Worm (Caenorhabditis elegans) whole organism, L1 larva: ENCODE measurements around the gene T26H5.11.

ENCODE experiments used
- C04F5.9 ChIP-seq: sonication (generic microtip); optimal IDR thresholded peaks from 2 replicates; lab custom pipeline; 2016; ENCODE audit warnings: missing genetic modification characterization, missing compliant biosample characterization
- C16A3.4 ChIP-seq: fragments of 150-350 bp; optimal IDR thresholded peaks from 2 replicates; lab custom pipeline; 2014; ENCODE audit warnings: missing biosample characterization, missing genetic modification characterization
- C34B4.2 ChIP-seq: sonication (generic microtip); optimal IDR thresholded peaks from 2 replicates; lab custom pipeline; 2017; ENCODE audit warnings: mild to moderate bottlenecking, missing genetic modification characterization, missing compliant biosample characterization
- F16B12.6 ChIP-seq: fragments of 150-350 bp; optimal IDR thresholded peaks from 2 replicates; lab custom pipeline; 2014; ENCODE audit warnings: missing biosample characterization, missing genetic modification characterization
- Y116A8C.19 ChIP-seq: sonication (generic microtip); optimal IDR thresholded peaks from 2 replicates; lab custom pipeline; 2016; ENCODE audit warnings: missing compliant biosample characterization, missing genetic modification characterization, borderline replicate concordance
- aha-1 ChIP-seq: fragments of 150-350 bp; optimal IDR thresholded peaks from 2 replicates; lab custom pipeline; 2014; ENCODE audit warnings: missing biosample characterization, missing genetic modification characterization
- blmp-1 ChIP-seq: fragments of 150-350 bp; optimal IDR thresholded peaks from 2 replicates; lab custom pipeline; 2014; ENCODE audit warnings: missing biosample characterization, missing genetic modification characterization
- ceh-8 ChIP-seq: fragments of 200-800 bp; sonication (Bioruptor generic); optimal IDR thresholded peaks from 2 replicates; lab custom pipeline; 2018; ENCODE audit warnings: mild to moderate bottlenecking, missing genetic modification characterization, moderate library complexity, missing compliant biosample characterization
- ceh-82 ChIP-seq, 3 experiments: fragments of 150-350 bp in 1 of 3; sonication (generic microtip) in 2 of 3; optimal IDR thresholded peaks; 2 replicates each; lab custom pipeline; 2014 to 2017; ENCODE audit warnings: missing biosample characterization in 3 of 3, missing genetic modification characterization in 3 of 3
- ceh-90 ChIP-seq: sonication (generic microtip); optimal IDR thresholded peaks from 2 replicates; lab custom pipeline; 2016; ENCODE audit warnings: missing genetic modification characterization, missing compliant biosample characterization
- egl-27 ChIP-seq, 2 experiments: fragments of 150-350 bp in 1 of 2; sonication (generic microtip); optimal IDR thresholded peaks; 3 replicates each; lab custom pipeline; 2017 to 2018; ENCODE audit warnings: missing biosample characterization in 2 of 2, missing genetic modification characterization in 2 of 2, missing genetic modification reagents in 2 of 2
- elt-2 ChIP-seq: sonication (generic microtip); optimal IDR thresholded peaks from 2 replicates; lab custom pipeline; 2016; ENCODE audit warnings: missing genetic modification characterization, mild to moderate bottlenecking, inconsistent platforms, missing compliant biosample characterization, missing genetic modification reagents
- elt-3 ChIP-seq, 6 experiments: fragments of 150-350 bp in 1 of 6; sonication (generic microtip); optimal IDR thresholded peaks; 2 replicates each; lab custom pipeline; 2017 to 2018; ENCODE audit warnings: missing biosample characterization in 6 of 6, missing genetic modification characterization in 6 of 6, inconsistent platforms in 1 of 6
- ets-5 ChIP-seq: fragments of 200-800 bp; sonication (Bioruptor generic); IDR thresholded peaks from 2 replicates; pipeline ENCODE4 v1.3.6; 2022; ENCODE audit warnings: missing genetic modification characterization, missing compliant biosample characterization
- fkh-8 ChIP-seq: sonication (generic microtip); optimal IDR thresholded peaks from 2 replicates; lab custom pipeline; 2016; ENCODE audit warnings: mild to moderate bottlenecking, missing genetic modification characterization, missing compliant biosample characterization
- grh-1 ChIP-seq: fragments of 200-800 bp; sonication (Bioruptor generic); IDR thresholded peaks from 2 replicates; pipeline ENCODE4 v1.3.6; 2022; ENCODE audit warnings: missing genetic modification reagents, missing genetic modification characterization, missing compliant biosample characterization
- hpl-2 ChIP-seq: fragments of 150-350 bp; optimal IDR thresholded peaks from 2 replicates; lab custom pipeline; 2014; ENCODE audit warnings: missing biosample characterization, missing genetic modification reagents, missing genetic modification characterization
- irx-1 ChIP-seq: sonication (generic microtip); optimal IDR thresholded peaks from 2 replicates; lab custom pipeline; 2016; ENCODE audit warnings: missing genetic modification characterization, missing compliant biosample characterization
- isw-1 ChIP-seq: fragments of 200-800 bp; sonication (Bioruptor generic); IDR thresholded peaks from 2 replicates; pipeline ENCODE4 v1.3.6; 2022; ENCODE audit warnings: missing genetic modification characterization, missing compliant biosample characterization
- lin-14 ChIP-seq: fragments of 200-800 bp; sonication (Bioruptor generic); optimal IDR thresholded peaks from 2 replicates; lab custom pipeline; 2018; ENCODE audit warnings: mild to moderate bottlenecking, missing genetic modification characterization, moderate library complexity, missing compliant biosample characterization
- lin-15B ChIP-seq: fragments of 150-350 bp; sonication (generic microtip); optimal IDR thresholded peaks from 3 replicates; lab custom pipeline; 2014; ENCODE audit warnings: missing biosample characterization, missing genetic modification characterization
- lin-35 ChIP-seq, 2 experiments: fragments of 150-350 bp; optimal IDR thresholded peaks; 2 replicates each; lab custom pipeline; 2014; ENCODE audit warnings: missing biosample characterization in 2 of 2, missing genetic modification characterization in 2 of 2, missing genetic modification reagents in 2 of 2
- lin-39 ChIP-seq: fragments of 150-350 bp; optimal IDR thresholded peaks from 2 replicates; lab custom pipeline; 2014; ENCODE audit warnings: missing biosample characterization, missing genetic modification reagents, missing genetic modification characterization
- lir-3 ChIP-seq: sonication (generic microtip); optimal IDR thresholded peaks from 2 replicates; lab custom pipeline; 2016; ENCODE audit warnings: mild to moderate bottlenecking, missing genetic modification characterization, moderate library complexity, missing compliant biosample characterization; ENCODE audit not compliant: poor library complexity
- mab-9 ChIP-seq: fragments of 200-800 bp; sonication (Bioruptor generic); IDR thresholded peaks from 2 replicates; pipeline ENCODE4 v1.3.6; 2022; ENCODE audit warnings: missing genetic modification reagents, missing genetic modification characterization, missing compliant biosample characterization
- mdl-1 ChIP-seq, 2 experiments: fragments of 150-350 bp; optimal IDR thresholded peaks; 2 replicates each; lab custom pipeline; 2014 to 2017; ENCODE audit warnings: missing biosample characterization in 2 of 2, missing genetic modification characterization in 2 of 2, inconsistent platforms in 1 of 2
- mep-1 ChIP-seq: fragments of 150-350 bp; optimal IDR thresholded peaks from 2 replicates; lab custom pipeline; 2014; ENCODE audit warnings: missing biosample characterization, missing genetic modification characterization
- nhr-20 ChIP-seq: sonication (generic microtip); optimal IDR thresholded peaks from 2 replicates; lab custom pipeline; 2016; ENCODE audit warnings: mild to moderate bottlenecking, missing genetic modification characterization, missing compliant biosample characterization
- nhr-237 ChIP-seq: fragments of 150-350 bp; optimal IDR thresholded peaks from 2 replicates; lab custom pipeline; 2014; ENCODE audit warnings: missing biosample characterization, missing genetic modification characterization
- nhr-28 ChIP-seq: fragments of 150-350 bp; optimal IDR thresholded peaks from 2 replicates; lab custom pipeline; 2014; ENCODE audit warnings: missing biosample characterization, missing genetic modification characterization
- nhr-47 ChIP-seq: sonication (generic microtip); optimal IDR thresholded peaks from 2 replicates; lab custom pipeline; 2016; ENCODE audit warnings: mild to moderate bottlenecking, missing genetic modification characterization, moderate library complexity, missing compliant biosample characterization
- nhr-71 ChIP-seq: sonication (generic microtip); optimal IDR thresholded peaks from 2 replicates; lab custom pipeline; 2016; ENCODE audit warnings: mild to moderate bottlenecking, missing genetic modification characterization, moderate library complexity, missing compliant biosample characterization
- nhr-76 ChIP-seq: sonication (generic microtip); optimal IDR thresholded peaks from 2 replicates; lab custom pipeline; 2017; ENCODE audit warnings: missing biosample characterization, missing genetic modification characterization
- nhr-84 ChIP-seq: sonication (generic microtip); optimal IDR thresholded peaks from 2 replicates; lab custom pipeline; 2017; ENCODE audit warnings: missing biosample characterization, missing genetic modification characterization
- nhr-85 ChIP-seq: sonication (generic microtip); peaks from one replicate; lab custom pipeline; 2016; ENCODE audit warnings: missing genetic modification characterization, inconsistent platforms, missing compliant biosample characterization
- pag-3 ChIP-seq: sonication (generic microtip); optimal IDR thresholded peaks from 2 replicates; lab custom pipeline; 2017; ENCODE audit warnings: missing genetic modification characterization, mild to moderate bottlenecking, missing compliant biosample characterization, antibody characterized with exemption, borderline replicate concordance; ENCODE audit not compliant: insufficient read depth
- pax-3 ChIP-seq: fragments of 200-800 bp; sonication (Bioruptor generic); optimal IDR thresholded peaks from 2 replicates; lab custom pipeline; 2018; ENCODE audit warnings: mild to moderate bottlenecking, missing genetic modification characterization, moderate library complexity, missing compliant biosample characterization
- pqm-1 ChIP-seq: sonication (generic microtip); optimal IDR thresholded peaks from 3 replicates; lab custom pipeline; 2017; ENCODE audit warnings: missing biosample characterization, missing genetic modification characterization
- snpc-4 ChIP-seq: fragments of 150-350 bp; optimal IDR thresholded peaks from 2 replicates; lab custom pipeline; 2014; ENCODE audit warnings: missing biosample characterization, missing genetic modification characterization
- snu-23 ChIP-seq: sonication (generic microtip); optimal IDR thresholded peaks from 2 replicates; lab custom pipeline; 2016; ENCODE audit warnings: missing genetic modification characterization, missing compliant biosample characterization
- sox-4 ChIP-seq: sonication (generic microtip); optimal IDR thresholded peaks from 2 replicates; lab custom pipeline; 2016; ENCODE audit warnings: missing genetic modification characterization, missing compliant biosample characterization
- sup-37 ChIP-seq: fragments of 200-800 bp; sonication (Bioruptor generic); optimal IDR thresholded peaks from 2 replicates; lab custom pipeline; 2018; ENCODE audit warnings: mild to moderate bottlenecking, missing genetic modification characterization, missing compliant biosample characterization
- swsn-7 ChIP-seq: sonication (generic microtip); optimal IDR thresholded peaks from 2 replicates; lab custom pipeline; 2016; ENCODE audit warnings: missing genetic modification characterization, missing compliant biosample characterization
- tlp-1 ChIP-seq: fragments of 150-350 bp; optimal IDR thresholded peaks from 2 replicates; lab custom pipeline; 2014; ENCODE audit warnings: missing biosample characterization, missing genetic modification characterization
- unc-86 ChIP-seq: sonication (generic microtip); optimal IDR thresholded peaks from 2 replicates; lab custom pipeline; 2016; ENCODE audit warnings: missing genetic modification characterization, missing compliant biosample characterization
- unc-98 ChIP-seq: fragments of 200-800 bp; sonication (Bioruptor generic); IDR thresholded peaks from 2 replicates; pipeline ENCODE4 v1.3.6; 2022; ENCODE audit warnings: missing genetic modification characterization, missing compliant biosample characterization
- zag-1 ChIP-seq: fragments of 150-350 bp; optimal IDR thresholded peaks from 2 replicates; lab custom pipeline; 2014; ENCODE audit warnings: missing biosample characterization, missing genetic modification characterization
- zip-4 ChIP-seq: fragments of 200-800 bp; sonication (Bioruptor generic); optimal IDR thresholded peaks from 2 replicates; lab custom pipeline; 2018; ENCODE audit warnings: mild to moderate bottlenecking, missing genetic modification characterization, moderate library complexity, missing compliant biosample characterization
- ztf-11 ChIP-seq, 2 experiments: sonication (generic microtip); optimal IDR thresholded peaks; 2 replicates each; lab custom pipeline; 2016 to 2017; ENCODE audit warnings: missing genetic modification characterization in 2 of 2, missing biosample characterization in 1 of 2, missing compliant biosample characterization in 1 of 2

Gene T26H5.11

ce11 chrV:15487764-15488163 lies 43.7 kb upstream of the T26H5.11 start, which contains the start of gene srw-21:
TSS of gene srw-21 (plus strand) at chrV:15488064.
- TF ChIP-seq sox-4 = no peak
- no peak for TF ChIP-seq lin-35 (GFP tag; optimal IDR thresholded peaks at IDR 0.05; lab: Kevin White, UChicago)
- no peak for TF ChIP-seq unc-98 (GFP tag; lab: Robert Waterston, UW)
- TF ChIP-seq ztf-11 (tag; optimal IDR thresholded peaks at IDR 0.05; lab: Kevin White, UChicago) = no peak
- TF ChIP-seq nhr-28 (tag; lab: Kevin White, UChicago) = no peak
- TF ChIP-seq F16B12.6 (tag; lab: Kevin White, UChicago) = no peak
- TF ChIP-seq pax-3 (tag; lab: Kevin White, UChicago) = no peak
- TF ChIP-seq zag-1 (tag; lab: Kevin White, UChicago) = no peak
- no peak for TF ChIP-seq C16A3.4 (tag; lab: Kevin White, UChicago)
- TF ChIP-seq ceh-82 (tag; optimal IDR thresholded peaks at IDR 0.05; lab: Kevin White, UChicago) = no peak
- no peak for TF ChIP-seq tlp-1
- no peak for TF ChIP-seq zip-4
- TF ChIP-seq mdl-1 (tag; optimal IDR thresholded peaks at IDR 0.05; lab: Kevin White, UChicago) = no peak
- no peak for TF ChIP-seq Y116A8C.19 (tag; lab: Kevin White, UChicago)
- TF ChIP-seq unc-86 = no peak

- TF ChIP-seq hpl-2 (GFP tag; lab: Kevin White, UChicago) (no peak), mdl-1 (tag; optimal IDR thresholded peaks at IDR 0.05; lab: Kevin White, UChicago) (no peak), lin-15B (tag; lab: Kevin White, UChicago) (no peak), snu-23 (no peak), C04F5.9 (no peak), Y116A8C.19 (tag; lab: Kevin White, UChicago) (no peak), nhr-71 (tag; lab: Kevin White, UChicago) (no peak), blmp-1 (tag; lab: Kevin White, UChicago) (no peak), ceh-90 (tag; lab: Kevin White, UChicago) (no peak), C16A3.4 (tag; lab: Kevin White, UChicago) (no peak), fkh-8 (no peak), lin-35 (GFP tag; optimal IDR thresholded peaks at IDR 0.05; lab: Kevin White, UChicago) (no peak), pag-3 (tag; lab: Kevin White, UChicago) (no peak)
These were observed 40.4 kb upstream of the T26H5.11 start, which contains the start of gene C06B8.3 for ce11 chrV:15484537-15484936. TSS of gene C06B8.3 (minus strand) at chrV:15484637.

- TF ChIP-seq swsn-7 (tag; lab: Kevin White, UChicago) (no peak), ceh-8 (GFP tag; lab: Kevin White, UChicago) (no peak), elt-2 (tag; lab: Kevin White, UChicago) (peak; percentile 6), egl-27 (tag; optimal IDR thresholded peaks at IDR 0.05; lab: Kevin White, UChicago) (no peak), grh-1 (GFP tag; lab: Robert Waterston, UW) (no peak), elt-3 (tag; optimal IDR thresholded peaks at IDR 0.05; lab: Kevin White, UChicago) (peak in 1 of 6 experiments; percentile 9), nhr-20 (tag; lab: Kevin White, UChicago) (peak; percentile 39), sup-37 (GFP tag; lab: Kevin White, UChicago) (no peak), nhr-237 (tag; lab: Kevin White, UChicago) (no peak), ceh-82 (tag; optimal IDR thresholded peaks at IDR 0.05; lab: Kevin White, UChicago) (no peak), mep-1 (tag; lab: Kevin White, UChicago) (peak; percentile 17), pqm-1 (tag; lab: Kevin White, UChicago) (no peak), lin-35 (GFP tag; optimal IDR thresholded peaks at IDR 0.05; lab: Kevin White, UChicago) (peak in 1 of 2 experiments; percentile 43), mdl-1 (tag; optimal IDR thresholded peaks at IDR 0.05; lab: Kevin White, UChicago) (no peak), nhr-85 (tag; lab: Kevin White, UChicago) (peak; percentile 36), nhr-76 (no peak), zag-1 (tag; lab: Kevin White, UChicago) (no peak), C34B4.2 (tag; lab: Kevin White, UChicago) (no peak), pax-3 (tag; lab: Kevin White, UChicago) (no peak), nhr-84 (no peak), unc-98 (GFP tag; lab: Robert Waterston, UW) (no peak), ets-5 (GFP tag; lab: Robert Waterston, UW) (no peak), lin-14 (GFP tag; lab: Kevin White, UChicago) (peak; percentile 57), irx-1 (tag; lab: Kevin White, UChicago) (no peak), lir-3 (tag; lab: Kevin White, UChicago) (no peak), lin-39 (tag; lab: Kevin White, UChicago) (no peak), snpc-4 (tag; lab: Kevin White, UChicago) (no peak), aha-1 (tag; lab: Kevin White, UChicago) (no peak), nhr-47 (tag; lab: Kevin White, UChicago) (no peak), mab-9 (GFP tag; lab: Robert Waterston, UW) (no peak), isw-1 (no peak)
These were observed 39.5 kb upstream of the T26H5.11 start for ce11 chrV:15483563-15483962.
